Worm (Caenorhabditis elegans) whole organism, L2 larva: ENCODE measurements around the gene egli-1.

Source experiments
- C34F6.9 ChIP-seq: fragments of 150-350 bp; optimal IDR thresholded peaks from 2 replicates; lab custom pipeline; 2014; ENCODE audit warnings: missing biosample characterization, missing genetic modification characterization
- R02D3.7 ChIP-seq: fragments of 150-350 bp; optimal IDR thresholded peaks from 2 replicates; lab custom pipeline; 2014; ENCODE audit warnings: missing biosample characterization, missing genetic modification characterization
- Y55F3AM.14 ChIP-seq: fragments of 200-800 bp; sonication (Bioruptor generic); optimal IDR thresholded peaks from 2 replicates; lab custom pipeline; 2018; ENCODE audit warnings: mild to moderate bottlenecking, missing genetic modification characterization, missing compliant biosample characterization
- ZK546.5 ChIP-seq: sonication (generic microtip); optimal IDR thresholded peaks from 2 replicates; lab custom pipeline; 2017; ENCODE audit warnings: missing biosample characterization, missing genetic modification characterization
- alr-1 ChIP-seq: fragments of 150-350 bp; optimal IDR thresholded peaks from 2 replicates; lab custom pipeline; 2014; ENCODE audit warnings: missing biosample characterization, missing genetic modification characterization
- aly-2 ChIP-seq: fragments of 150-350 bp; optimal IDR thresholded peaks from 2 replicates; lab custom pipeline; 2014; ENCODE audit warnings: missing biosample characterization, missing genetic modification characterization
- ama-1 ChIP-seq: fragments of 150-350 bp; optimal IDR thresholded peaks from 2 replicates; lab custom pipeline; 2018; ENCODE audit warnings: inconsistent platforms
- blmp-1 ChIP-seq: sonication (generic microtip); optimal IDR thresholded peaks from 2 replicates; lab custom pipeline; 2017; ENCODE audit warnings: missing genetic modification characterization, mild to moderate bottlenecking, missing compliant biosample characterization, antibody characterized with exemption, moderate library complexity; ENCODE audit not compliant: insufficient read depth
- ceh-16 ChIP-seq: fragments of 150-350 bp; optimal IDR thresholded peaks from 2 replicates; lab custom pipeline; 2014; ENCODE audit warnings: missing biosample characterization, missing genetic modification characterization
- ceh-82 ChIP-seq: fragments of 150-350 bp; optimal IDR thresholded peaks from 2 replicates; lab custom pipeline; 2014; ENCODE audit warnings: missing biosample characterization, missing genetic modification characterization
- crh-2 ChIP-seq: sonication (generic microtip); optimal IDR thresholded peaks from 2 replicates; lab custom pipeline; 2017; ENCODE audit warnings: missing biosample characterization, missing genetic modification characterization
- dmd-4 ChIP-seq: sonication (generic microtip); optimal IDR thresholded peaks from 2 replicates; lab custom pipeline; 2017; ENCODE audit warnings: missing biosample characterization, missing genetic modification characterization
- egl-27 ChIP-seq: sonication (generic microtip); optimal IDR thresholded peaks from 3 replicates; lab custom pipeline; 2017; ENCODE audit warnings: missing biosample characterization, missing genetic modification reagents, missing genetic modification characterization
- elt-1 ChIP-seq: fragments of 150-350 bp; optimal IDR thresholded peaks from 2 replicates; lab custom pipeline; 2014; ENCODE audit warnings: missing biosample characterization, missing genetic modification characterization
- elt-3 ChIP-seq: sonication (generic microtip); optimal IDR thresholded peaks from 2 replicates; lab custom pipeline; 2017; ENCODE audit warnings: missing biosample characterization, missing genetic modification characterization
- fos-1 ChIP-seq: fragments of 150-350 bp; optimal IDR thresholded peaks from 2 replicates; lab custom pipeline; 2014; ENCODE audit warnings: missing biosample characterization, missing genetic modification characterization
- gmeb-1 ChIP-seq: fragments of 150-350 bp; optimal IDR thresholded peaks from 2 replicates; lab custom pipeline; 2014; ENCODE audit warnings: missing biosample characterization, missing genetic modification characterization
- lin-11 ChIP-seq: fragments of 150-350 bp; sonication (generic microtip); optimal IDR thresholded peaks from 2 replicates; lab custom pipeline; 2014; ENCODE audit warnings: missing biosample characterization, missing genetic modification characterization, inconsistent platforms, mixed read lengths
- lin-13 ChIP-seq: fragments of 150-350 bp; optimal IDR thresholded peaks from 2 replicates; lab custom pipeline; 2014; ENCODE audit warnings: missing biosample characterization, missing genetic modification reagents, missing genetic modification characterization
- lin-39 ChIP-seq: fragments of 150-350 bp; optimal IDR thresholded peaks from 2 replicates; lab custom pipeline; 2014; ENCODE audit warnings: missing biosample characterization, missing genetic modification reagents, missing genetic modification characterization
- lsy-2 ChIP-seq, 2 experiments: fragments of 150-350 bp in 1 of 2; sonication (generic microtip) in 1 of 2; optimal IDR thresholded peaks; 2 replicates each; lab custom pipeline; 2014 to 2017; ENCODE audit warnings: missing biosample characterization in 2 of 2, missing genetic modification characterization in 2 of 2
- mab-5 ChIP-seq: fragments of 150-350 bp; optimal IDR thresholded peaks from 2 replicates; lab custom pipeline; 2014; ENCODE audit warnings: missing biosample characterization, missing genetic modification characterization
- mbf-1 ChIP-seq: sonication (generic microtip); optimal IDR thresholded peaks from 2 replicates; lab custom pipeline; 2017; ENCODE audit warnings: missing biosample characterization, missing genetic modification characterization
- mdl-1 ChIP-seq, 2 experiments: fragments of 150-350 bp in 1 of 2; sonication (generic microtip) in 1 of 2; optimal IDR thresholded peaks; 2 replicates each; lab custom pipeline; 2017; ENCODE audit warnings: missing biosample characterization in 2 of 2, missing genetic modification characterization in 2 of 2
- nhr-10 ChIP-seq: sonication (generic microtip); optimal IDR thresholded peaks from 2 replicates; lab custom pipeline; 2017; ENCODE audit warnings: missing biosample characterization, missing genetic modification characterization
- nhr-11 ChIP-seq: fragments of 150-350 bp; optimal IDR thresholded peaks from 2 replicates; lab custom pipeline; 2014; ENCODE audit warnings: missing biosample characterization, missing genetic modification characterization
- nhr-12 ChIP-seq: fragments of 150-350 bp; optimal IDR thresholded peaks from 2 replicates; lab custom pipeline; 2014; ENCODE audit warnings: missing biosample characterization, missing genetic modification characterization
- nhr-129 ChIP-seq: fragments of 150-350 bp; optimal IDR thresholded peaks from 2 replicates; lab custom pipeline; 2014; ENCODE audit warnings: missing biosample characterization, missing genetic modification characterization
- nhr-21 ChIP-seq: fragments of 150-350 bp; optimal IDR thresholded peaks from 2 replicates; lab custom pipeline; 2014; ENCODE audit warnings: missing biosample characterization, missing genetic modification characterization
- nhr-23 ChIP-seq: fragments of 150-350 bp; optimal IDR thresholded peaks from 2 replicates; lab custom pipeline; 2014; ENCODE audit warnings: missing biosample characterization, missing genetic modification reagents, missing genetic modification characterization
- nhr-237 ChIP-seq: fragments of 150-350 bp; optimal IDR thresholded peaks from 2 replicates; lab custom pipeline; 2014; ENCODE audit warnings: missing biosample characterization, missing genetic modification characterization
- nhr-25 ChIP-seq: fragments of 150-350 bp; sonication (generic microtip); optimal IDR thresholded peaks from 3 replicates; lab custom pipeline; 2014; ENCODE audit warnings: missing biosample characterization, missing genetic modification characterization
- nhr-6 ChIP-seq: fragments of 150-350 bp; optimal IDR thresholded peaks from 2 replicates; lab custom pipeline; 2014; ENCODE audit warnings: missing biosample characterization, missing genetic modification characterization
- nhr-77 ChIP-seq: fragments of 150-350 bp; optimal IDR thresholded peaks from 2 replicates; lab custom pipeline; 2014; ENCODE audit warnings: missing biosample characterization, missing genetic modification characterization
- peb-1 ChIP-seq: fragments of 150-350 bp; optimal IDR thresholded peaks from 2 replicates; lab custom pipeline; 2014; ENCODE audit warnings: missing biosample characterization, missing genetic modification characterization
- sem-4 ChIP-seq: fragments of 150-350 bp; optimal IDR thresholded peaks from 2 replicates; lab custom pipeline; 2014; ENCODE audit warnings: missing biosample characterization, missing genetic modification reagents, missing genetic modification characterization
- skn-1 ChIP-seq: sonication (generic microtip); optimal IDR thresholded peaks from 2 replicates; lab custom pipeline; 2017; ENCODE audit warnings: missing biosample characterization, missing genetic modification characterization
- sma-3 ChIP-seq: sonication (generic microtip); optimal IDR thresholded peaks from 2 replicates; lab custom pipeline; 2016; ENCODE audit warnings: missing genetic modification reagents, missing genetic modification characterization, missing compliant biosample characterization
- sma-9 ChIP-seq, 2 experiments: fragments of 150-350 bp in 1 of 2; sonication (generic microtip) in 1 of 2; optimal IDR thresholded peaks; 2 replicates each; lab custom pipeline; 2014 to 2016; ENCODE audit warnings: missing genetic modification characterization in 2 of 2, mild to moderate bottlenecking in 1 of 2, missing biosample characterization in 1 of 2, missing compliant biosample characterization in 1 of 2, missing genetic modification reagents in 1 of 2, moderate library complexity in 1 of 2
- snpc-4 ChIP-seq: fragments of 150-350 bp; optimal IDR thresholded peaks from 2 replicates; lab custom pipeline; 2014; ENCODE audit warnings: missing biosample characterization, missing genetic modification characterization
- unc-39 ChIP-seq: fragments of 150-350 bp; optimal IDR thresholded peaks from 2 replicates; lab custom pipeline; 2014; ENCODE audit warnings: missing biosample characterization, missing genetic modification characterization
- unc-55 ChIP-seq: fragments of 150-350 bp; sonication (generic microtip); optimal IDR thresholded peaks from 3 replicates; lab custom pipeline; 2014; ENCODE audit warnings: missing biosample characterization, missing genetic modification reagents, missing genetic modification characterization
- unc-62 ChIP-seq: fragments of 150-350 bp; optimal IDR thresholded peaks from 2 replicates; lab custom pipeline; 2014; ENCODE audit warnings: missing biosample characterization, missing genetic modification reagents, missing genetic modification characterization
- zag-1 ChIP-seq: fragments of 150-350 bp; optimal IDR thresholded peaks from 2 replicates; lab custom pipeline; 2014; ENCODE audit warnings: missing biosample characterization, missing genetic modification characterization
- ztf-1 ChIP-seq: fragments of 200-800 bp; sonication (Bioruptor generic); conservative IDR thresholded peaks from 2 replicates; pipeline ENCODE4 v1.3.6; 2022; ENCODE audit warnings: missing genetic modification characterization, missing compliant biosample characterization
- ztf-11 ChIP-seq: sonication (generic microtip); optimal IDR thresholded peaks from 2 replicates; lab custom pipeline; 2017; ENCODE audit warnings: missing biosample characterization, missing genetic modification characterization
- ztf-4 ChIP-seq: fragments of 150-350 bp; optimal IDR thresholded peaks from 2 replicates; lab custom pipeline; 2014; ENCODE audit warnings: missing biosample characterization, missing genetic modification characterization

egli-1 gene

DNA sequence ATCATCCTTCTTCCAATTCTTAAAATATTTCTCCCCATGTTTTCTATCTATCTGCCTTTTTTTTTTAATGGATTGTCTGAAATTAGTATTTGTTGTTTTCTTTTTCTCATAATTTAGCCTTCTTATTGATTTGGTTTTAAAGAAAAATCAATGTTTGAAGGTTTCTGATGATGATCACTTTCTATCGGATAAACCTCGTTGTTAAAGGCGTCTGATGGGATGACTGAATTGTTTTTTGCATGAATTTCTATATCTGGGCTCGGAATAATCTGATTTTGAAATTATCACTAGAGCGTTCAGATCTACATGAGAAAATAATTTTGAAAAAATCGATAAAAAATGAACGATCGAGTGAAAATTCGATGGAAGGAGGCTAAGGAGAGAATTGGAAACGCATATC, 10.0 kb downstream of the egli-1 start, which contains the start of gene scp-1:
Gene scp-1, plus strand, starts transcription at position 301 of the 400 bp plus-strand sequence.
- TF ChIP-seq blmp-1 (tag; lab: Kevin White, UChicago) (no peak), unc-39 (tag; lab: Kevin White, UChicago) (no peak)
- TF ChIP-seq, all 48 proteins: peak for 0

DNA sequence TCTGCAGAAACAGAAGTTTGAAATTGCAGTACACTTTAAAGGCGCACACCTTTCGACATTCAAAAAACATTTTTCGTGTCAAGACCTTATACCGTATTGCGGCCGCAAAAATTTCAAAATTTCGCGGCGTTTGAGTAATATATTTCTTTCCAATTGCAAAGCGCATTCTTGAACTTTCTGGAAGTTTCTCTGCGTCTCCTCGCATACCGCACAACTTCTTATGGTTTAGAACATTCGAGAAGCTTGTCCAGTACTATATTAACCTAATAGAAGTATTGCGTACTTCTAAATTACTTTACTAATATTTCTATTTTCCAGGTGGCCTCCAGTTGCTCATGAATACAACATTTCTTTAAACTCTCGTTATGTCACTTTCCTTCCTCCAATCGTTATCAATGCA, 12.9 kb downstream of the egli-1 start:
- TF ChIP-seq ama-1 (lab: Kevin White, UChicago) (peak; percentile 81), unc-62 (GFP tag; lab: Kevin White, UChicago) (no peak), unc-55 (GFP tag; lab: Kevin White, UChicago) (peak; percentile 32), C34F6.9 (tag; lab: Kevin White, UChicago) (peak; percentile 40)

DNA sequence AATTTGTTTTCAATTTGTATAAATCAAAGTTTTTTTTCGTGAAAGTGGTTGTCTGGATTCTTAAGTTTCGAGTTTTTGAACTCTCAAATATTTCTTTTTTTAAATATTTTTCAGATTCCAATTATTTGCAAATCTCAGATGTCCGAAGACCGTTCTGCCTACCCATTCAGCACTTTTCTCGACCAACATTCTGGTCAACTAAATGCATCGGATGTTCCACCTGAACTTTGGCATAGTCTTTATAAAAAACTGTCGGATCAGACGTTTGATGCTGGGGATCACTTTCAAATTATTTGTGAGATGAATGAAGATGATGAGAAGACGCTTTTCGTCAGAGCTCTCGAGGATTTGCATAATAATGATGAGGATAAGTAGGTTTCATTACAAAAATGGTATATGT, 15.1 kb downstream of the egli-1 start, which contains the start of gene ttll-12:
Gene ttll-12, plus strand, starts transcription at position 139 of the 400 bp plus-strand sequence.
- TF ChIP-seq ama-1 (lab: Kevin White, UChicago) (peak; percentile 89), sma-3 (no peak)

DNA sequence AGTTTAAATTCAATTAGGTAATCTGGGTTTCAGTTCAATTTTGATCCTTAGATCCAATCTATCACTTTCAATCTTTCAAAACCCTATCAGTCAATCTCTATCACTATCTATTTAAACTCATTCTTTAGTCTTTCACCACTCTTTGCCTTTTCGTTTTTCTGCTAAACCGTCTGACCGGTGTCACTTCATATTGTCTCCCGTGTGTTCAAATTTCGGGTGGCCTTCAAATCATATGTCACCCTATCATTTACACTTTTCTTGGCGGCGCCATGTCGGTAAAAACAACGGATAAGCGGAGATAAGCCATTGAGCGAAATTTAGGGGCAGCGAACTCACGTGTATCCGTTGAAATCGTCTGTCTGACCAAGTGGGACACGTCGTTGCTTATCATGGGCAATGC, 20.2 kb downstream of the egli-1 start:
- TF ChIP-seq sem-4 (tag; lab: Kevin White, UChicago) (no peak), ZK546.5 (tag; lab: Kevin White, UChicago) (no peak), R02D3.7 (tag; lab: Kevin White, UChicago) (no peak), ceh-16 (tag; lab: Kevin White, UChicago) (no peak), elt-3 (tag; lab: Kevin White, UChicago) (no peak), blmp-1 (tag; lab: Kevin White, UChicago) (peak; percentile 85), nhr-77 (tag; lab: Kevin White, UChicago) (no peak), Y55F3AM.14 (no peak), nhr-6 (tag; lab: Kevin White, UChicago) (no peak), mbf-1 (tag; lab: Kevin White, UChicago) (no peak), ztf-4 (tag; lab: Kevin White, UChicago) (no peak), C34F6.9 (tag; lab: Kevin White, UChicago) (no peak), crh-2 (tag; lab: Kevin White, UChicago) (no peak), nhr-129 (tag; lab: Kevin White, UChicago) (peak; percentile 54), egl-27 (peak; percentile 44), dmd-4 (tag; lab: Kevin White, UChicago) (no peak), nhr-11 (tag; lab: Kevin White, UChicago) (no peak), elt-1 (tag; lab: Kevin White, UChicago) (no peak), lsy-2 (tag; optimal IDR thresholded peaks at IDR 0.05; lab: Kevin White, UChicago) (peak in 1 of 2 experiments; percentile 9), unc-62 (GFP tag; lab: Kevin White, UChicago) (no peak), nhr-23 (tag; lab: Kevin White, UChicago) (no peak), aly-2 (no peak), mab-5 (no peak), zag-1 (tag; lab: Kevin White, UChicago) (no peak), snpc-4 (tag; lab: Kevin White, UChicago) (no peak), ceh-82 (no peak), ama-1 (lab: Kevin White, UChicago) (no peak), mdl-1 (tag; optimal IDR thresholded peaks at IDR 0.05; lab: Kevin White, UChicago) (peak in 1 of 2 experiments; percentile 7), nhr-237 (tag; lab: Kevin White, UChicago) (no peak), ztf-11 (tag; lab: Kevin White, UChicago) (no peak), sma-9 (GFP tag; optimal IDR thresholded peaks at IDR 0.05; lab: Kevin White, UChicago) (peak; percentile 77), sma-9 (tag; optimal IDR thresholded peaks at IDR 0.05; lab: Kevin White, UChicago) (no peak), lin-11 (tag; lab: Kevin White, UChicago) (no peak), nhr-25 (peak; percentile 69), ztf-1 (no peak), nhr-10 (tag; lab: Kevin White, UChicago) (no peak), gmeb-1 (tag; lab: Kevin White, UChicago) (peak; percentile 43), skn-1 (no peak), peb-1 (tag; lab: Kevin White, UChicago) (no peak), lin-13 (GFP tag; lab: Kevin White, UChicago) (no peak), nhr-12 (tag; lab: Kevin White, UChicago) (no peak), nhr-21 (tag; lab: Kevin White, UChicago) (peak; percentile 93), unc-55 (GFP tag; lab: Kevin White, UChicago) (no peak), alr-1 (tag; lab: Kevin White, UChicago) (no peak), sma-3 (peak; percentile 67), unc-39 (tag; lab: Kevin White, UChicago) (no peak), fos-1 (tag; lab: Kevin White, UChicago) (peak; percentile 21), lin-39 (tag; lab: Kevin White, UChicago) (no peak)
